Worm (Caenorhabditis elegans) whole organism, L4 larva: ENCODE results near the gene bgnt-1.5.

Experiments
- aha-1 ChIP-seq: fragments of 150-350 bp; peaks from one replicate; lab custom pipeline; 2014; ENCODE audit warnings: missing biosample characterization, missing genetic modification characterization
- ceh-44 ChIP-seq: fragments of 200-800 bp; sonication (Bioruptor generic); IDR thresholded peaks from 2 replicates; pipeline ENCODE4 v1.3.6; 2022; ENCODE audit warnings: missing genetic modification reagents, missing genetic modification characterization, missing compliant biosample characterization
- dpl-1 ChIP-seq: fragments of 150-350 bp; optimal IDR thresholded peaks from 2 replicates; lab custom pipeline; 2014; ENCODE audit warnings: missing biosample characterization, missing genetic modification reagents, missing genetic modification characterization
- egl-27 ChIP-seq: sonication (generic microtip); optimal IDR thresholded peaks from 3 replicates; lab custom pipeline; 2017; ENCODE audit warnings: missing biosample characterization, missing genetic modification reagents, missing genetic modification characterization
- fkh-10 ChIP-seq: fragments of 150-350 bp; optimal IDR thresholded peaks from 2 replicates; lab custom pipeline; 2014; ENCODE audit warnings: missing biosample characterization, missing genetic modification reagents, missing genetic modification characterization
- lin-1 ChIP-seq: fragments of 200-800 bp; sonication (Bioruptor generic); IDR thresholded peaks from 2 replicates; pipeline ENCODE4 v1.3.6; 2022; ENCODE audit warnings: missing genetic modification reagents, missing genetic modification characterization, missing compliant biosample characterization
- lin-15B ChIP-seq: fragments of 150-350 bp; sonication (generic microtip); optimal IDR thresholded peaks from 3 replicates; lab custom pipeline; 2014; ENCODE audit warnings: missing biosample characterization, missing genetic modification characterization
- lin-39 ChIP-seq: fragments of 150-350 bp; optimal IDR thresholded peaks from 2 replicates; lab custom pipeline; 2014; ENCODE audit warnings: missing biosample characterization, missing genetic modification reagents, missing genetic modification characterization
- mep-1 ChIP-seq: fragments of 150-350 bp; sonication (generic microtip); optimal IDR thresholded peaks from 3 replicates; lab custom pipeline; 2014; ENCODE audit warnings: missing biosample characterization, missing genetic modification characterization
- spr-1 ChIP-seq: sonication (generic microtip); optimal IDR thresholded peaks from 2 replicates; lab custom pipeline; 2016; ENCODE audit warnings: mild to moderate bottlenecking, missing genetic modification characterization, missing compliant biosample characterization
- unc-130 ChIP-seq: sonication (generic microtip); optimal IDR thresholded peaks from 2 replicates; lab custom pipeline; 2016; ENCODE audit warnings: missing genetic modification reagents, missing genetic modification characterization, missing compliant biosample characterization
- unc-39 ChIP-seq: sonication (generic microtip); optimal IDR thresholded peaks from 2 replicates; lab custom pipeline; 2017; ENCODE audit warnings: missing biosample characterization, missing genetic modification characterization
- zip-2 ChIP-seq: fragments of 150-350 bp; optimal IDR thresholded peaks from 2 replicates; lab custom pipeline; 2014; ENCODE audit warnings: missing biosample characterization, missing genetic modification characterization

DNA sequence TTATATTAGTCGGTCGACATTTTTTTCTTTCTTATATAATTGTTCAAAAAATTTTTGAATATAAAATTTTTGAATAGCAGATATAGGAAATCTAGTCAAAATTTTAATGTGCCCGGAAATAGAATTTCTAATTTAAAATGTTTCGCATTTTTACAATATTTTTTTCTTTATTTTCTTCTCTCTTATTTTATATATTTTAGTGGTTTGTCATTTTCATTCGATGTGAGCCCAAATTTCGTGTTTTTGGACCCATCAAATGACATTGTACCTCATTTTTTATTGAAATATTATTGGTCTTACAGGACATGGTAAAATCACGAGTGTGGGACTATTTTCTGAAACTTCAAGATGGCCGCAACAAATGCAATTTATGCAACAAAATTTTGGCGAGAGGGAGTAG is 30.0 kb upstream of the bgnt-1.5 start, which contains the start of gene K09A11.1:
- TF ChIP-seq zip-2 (tag; lab: Kevin White, UChicago), result no peak
- no peak for TF ChIP-seq unc-39
- TF ChIP-seq lin-15B (tag; lab: Kevin White, UChicago), result no peak
- no peak for TF ChIP-seq mep-1 (tag; lab: Kevin White, UChicago)
- no peak for TF ChIP-seq lin-39 (tag; lab: Kevin White, UChicago)
- no peak for TF ChIP-seq ceh-44
- TF ChIP-seq egl-27, result no peak
- no peak for TF ChIP-seq aha-1 (tag; lab: Kevin White, UChicago)
- TF ChIP-seq dpl-1 (GFP tag; lab: Kevin White, UChicago), result no peak
- no peak for TF ChIP-seq unc-130 (GFP tag; lab: Kevin White, UChicago)
- TF ChIP-seq fkh-10 (GFP tag; lab: Kevin White, UChicago), result no peak
- no peak for TF ChIP-seq spr-1 (tag; lab: Kevin White, UChicago)
- TF ChIP-seq lin-1 (GFP tag; lab: Robert Waterston, UW), result no peak
